Worm (Caenorhabditis elegans) whole organism, mixed stage, embryonic: ENCODE results near the gene nlp-43.

Experiments used
- M03D4.4 ChIP-seq: sonication (generic microtip); optimal IDR thresholded peaks from 2 replicates; lab custom pipeline; 2017; ENCODE audit warnings: mild to moderate bottlenecking, missing genetic modification characterization, missing compliant biosample characterization
- bed-3 ChIP-seq: fragments of 200-800 bp; sonication (Bioruptor generic); optimal IDR thresholded peaks from 3 replicates; lab custom pipeline; 2018; ENCODE audit warnings: mild to moderate bottlenecking, missing genetic modification characterization, moderate library complexity, missing compliant biosample characterization
- blmp-1 ChIP-seq: fragments of 150-350 bp; optimal IDR thresholded peaks from 2 replicates; lab custom pipeline; 2014; ENCODE audit warnings: missing biosample characterization, missing genetic modification characterization
- ceh-39 ChIP-seq: fragments of 150-350 bp; optimal IDR thresholded peaks from 2 replicates; lab custom pipeline; 2014; ENCODE audit warnings: missing biosample characterization, missing genetic modification characterization
- ceh-43 ChIP-seq: fragments of 200-800 bp; sonication (Bioruptor generic); optimal IDR thresholded peaks from 2 replicates; lab custom pipeline; 2018; ENCODE audit warnings: mild to moderate bottlenecking, missing genetic modification characterization, moderate library complexity, missing compliant biosample characterization
- ceh-83 ChIP-seq: fragments of 200-800 bp; sonication (Bioruptor generic); optimal IDR thresholded peaks from 2 replicates; lab custom pipeline; 2018; ENCODE audit warnings: mild to moderate bottlenecking, missing genetic modification characterization, missing compliant biosample characterization
- ces-1 ChIP-seq: fragments of 150-350 bp; optimal IDR thresholded peaks from 2 replicates; lab custom pipeline; 2014; ENCODE audit warnings: missing biosample characterization, missing genetic modification reagents, missing genetic modification characterization
- cnd-1 ChIP-seq: fragments of 200-800 bp; sonication (Bioruptor generic); optimal IDR thresholded peaks from 2 replicates; lab custom pipeline; 2018; ENCODE audit warnings: mild to moderate bottlenecking, missing genetic modification characterization, missing compliant biosample characterization
- drap-1 ChIP-seq: fragments of 200-800 bp; sonication (Bioruptor generic); optimal IDR thresholded peaks from 3 replicates; lab custom pipeline; 2018; ENCODE audit warnings: mild to moderate bottlenecking, missing genetic modification characterization, missing compliant biosample characterization
- elt-1 ChIP-seq: sonication (generic microtip); optimal IDR thresholded peaks from 2 replicates; lab custom pipeline; 2017; ENCODE audit warnings: missing genetic modification characterization, mild to moderate bottlenecking, missing compliant biosample characterization, antibody characterized with exemption, moderate library complexity, borderline replicate concordance; ENCODE audit not compliant: insufficient read depth
- elt-3 ChIP-seq: fragments of 150-350 bp; optimal IDR thresholded peaks from 2 replicates; lab custom pipeline; 2014; ENCODE audit warnings: missing biosample characterization, missing genetic modification characterization
- flh-1 ChIP-seq: fragments of 200-800 bp; sonication (Bioruptor generic); optimal IDR thresholded peaks from 2 replicates; lab custom pipeline; 2018; ENCODE audit warnings: mild to moderate bottlenecking, missing genetic modification characterization, moderate library complexity, missing compliant biosample characterization
- ham-2 ChIP-seq: fragments of 200-800 bp; sonication (Bioruptor generic); optimal IDR thresholded peaks from 2 replicates; lab custom pipeline; 2018; ENCODE audit warnings: mild to moderate bottlenecking, missing genetic modification characterization, missing compliant biosample characterization
- hlh-1 ChIP-seq: fragments of 150-350 bp; optimal IDR thresholded peaks from 2 replicates; lab custom pipeline; 2014; ENCODE audit warnings: missing biosample characterization, missing genetic modification reagents, missing genetic modification characterization
- lin-32 ChIP-seq: fragments of 200-800 bp; sonication (Bioruptor generic); optimal IDR thresholded peaks from 2 replicates; lab custom pipeline; 2018; ENCODE audit warnings: mild to moderate bottlenecking, missing genetic modification characterization, missing compliant biosample characterization
- lsy-2 ChIP-seq: fragments of 150-350 bp; optimal IDR thresholded peaks from 2 replicates; lab custom pipeline; 2014; ENCODE audit warnings: missing biosample characterization, missing genetic modification characterization
- mab-5 ChIP-seq: fragments of 150-350 bp; optimal IDR thresholded peaks from 2 replicates; lab custom pipeline; 2014; ENCODE audit warnings: missing biosample characterization, missing genetic modification characterization
- mep-1 ChIP-seq: fragments of 150-350 bp; optimal IDR thresholded peaks from 2 replicates; lab custom pipeline; 2017; ENCODE audit warnings: missing biosample characterization, missing genetic modification reagents, missing genetic modification characterization, inconsistent platforms
- mls-2 ChIP-seq: sonication (generic microtip); optimal IDR thresholded peaks from 2 replicates; lab custom pipeline; 2016; ENCODE audit warnings: mild to moderate bottlenecking, missing genetic modification characterization, moderate library complexity, missing compliant biosample characterization
- nhr-12 ChIP-seq: fragments of 150-350 bp; optimal IDR thresholded peaks from 2 replicates; lab custom pipeline; 2014; ENCODE audit warnings: missing biosample characterization, missing genetic modification characterization
- nhr-2 ChIP-seq: fragments of 150-350 bp; optimal IDR thresholded peaks from 2 replicates; lab custom pipeline; 2014; ENCODE audit warnings: missing biosample characterization, missing genetic modification characterization
- nhr-237 ChIP-seq: fragments of 150-350 bp; optimal IDR thresholded peaks from 2 replicates; lab custom pipeline; 2014; ENCODE audit warnings: missing biosample characterization, missing genetic modification characterization
- nhr-28 ChIP-seq: fragments of 150-350 bp; optimal IDR thresholded peaks from 2 replicates; lab custom pipeline; 2014; ENCODE audit warnings: missing biosample characterization, missing genetic modification characterization
- nhr-76 ChIP-seq: sonication (generic microtip); optimal IDR thresholded peaks from 2 replicates; lab custom pipeline; 2017; ENCODE audit warnings: missing biosample characterization, missing genetic modification characterization
- pha-4 ChIP-seq: fragments of 150-350 bp; optimal IDR thresholded peaks from 2 replicates; lab custom pipeline; 2018; ENCODE audit warnings: missing biosample characterization, missing genetic modification reagents, missing genetic modification characterization
- sem-2 ChIP-seq: fragments of 200-800 bp; sonication (Bioruptor generic); optimal IDR thresholded peaks from 2 replicates; lab custom pipeline; 2018; ENCODE audit warnings: mild to moderate bottlenecking, missing genetic modification characterization, missing compliant biosample characterization
- sptf-1 ChIP-seq: sonication (generic microtip); optimal IDR thresholded peaks from 2 replicates; lab custom pipeline; 2017; ENCODE audit warnings: mild to moderate bottlenecking, missing genetic modification characterization, moderate library complexity, missing compliant biosample characterization
- tbx-8 ChIP-seq: fragments of 200-800 bp; sonication (Bioruptor generic); optimal IDR thresholded peaks from 2 replicates; lab custom pipeline; 2018; ENCODE audit warnings: mild to moderate bottlenecking, missing genetic modification characterization, moderate library complexity, missing compliant biosample characterization
- unc-120 ChIP-seq: sonication (generic microtip); optimal IDR thresholded peaks from 2 replicates; lab custom pipeline; 2017; ENCODE audit warnings: missing genetic modification characterization, missing compliant biosample characterization; ENCODE audit not compliant: poor library complexity, severe bottlenecking
- unc-39 ChIP-seq: fragments of 150-350 bp; optimal IDR thresholded peaks from 2 replicates; lab custom pipeline; 2014; ENCODE audit warnings: missing biosample characterization, missing genetic modification characterization
- unc-62 ChIP-seq: fragments of 150-350 bp; optimal IDR thresholded peaks from 2 replicates; lab custom pipeline; 2014; ENCODE audit warnings: missing biosample characterization, missing genetic modification reagents, missing genetic modification characterization
- zip-8 ChIP-seq: fragments of 150-350 bp; optimal IDR thresholded peaks from 2 replicates; lab custom pipeline; 2014; ENCODE audit warnings: missing biosample characterization, missing genetic modification characterization
- ztf-11 ChIP-seq: fragments of 150-350 bp; optimal IDR thresholded peaks from 2 replicates; lab custom pipeline; 2014; ENCODE audit warnings: missing biosample characterization, missing genetic modification characterization

The nlp-43 gene

DNA sequence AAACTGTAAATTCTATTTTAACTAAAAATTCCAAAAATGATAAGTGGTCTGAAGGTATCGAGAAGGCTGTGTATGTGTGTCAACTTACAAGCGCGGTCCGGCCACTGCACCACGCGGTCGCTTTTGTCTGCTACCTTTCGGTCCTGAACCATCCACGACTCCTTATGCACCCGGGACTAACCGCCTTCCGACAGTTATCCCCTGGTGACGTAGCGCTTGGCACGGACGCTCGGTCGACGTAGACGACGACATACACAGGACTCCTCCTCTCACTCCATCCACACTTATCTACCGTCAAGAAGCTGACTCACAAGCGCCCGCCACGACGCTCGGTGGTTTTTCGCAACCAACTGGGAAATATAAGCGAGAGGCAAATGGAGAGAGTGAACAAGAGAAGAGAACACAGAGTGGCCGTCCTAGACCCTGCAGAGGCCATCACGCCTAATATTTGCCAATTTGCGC, 10.8 kb upstream of the nlp-43 start:
- TF ChIP-seq mls-2 (tag; lab: Kevin White, UChicago) (peak; percentile 96), nhr-12 (peak; percentile 18), flh-1 (peak; percentile 72), unc-62 (GFP tag; lab: Kevin White, UChicago) (peak; percentile 44), drap-1 (GFP tag; lab: Kevin White, UChicago) (peak; percentile 91), mep-1 (tag; lab: Kevin White, UChicago) (peak; percentile 70), lsy-2 (tag; lab: Kevin White, UChicago) (peak; percentile 63), ceh-83 (GFP tag; lab: Kevin White, UChicago) (peak; percentile 91), cnd-1 (tag; lab: Kevin White, UChicago) (peak; percentile 89), lin-32 (GFP tag; lab: Kevin White, UChicago) (peak; percentile 77), pha-4 (tag; lab: Kevin White, UChicago) (peak; percentile 39), tbx-8 (GFP tag; lab: Kevin White, UChicago) (peak; percentile 66), bed-3 (GFP tag; lab: Kevin White, UChicago) (peak; percentile 81), ceh-43 (peak; percentile 90), nhr-237 (tag; lab: Kevin White, UChicago) (peak; percentile 64), nhr-2 (tag; lab: Kevin White, UChicago) (peak; percentile 78), ztf-11 (peak; percentile 70), unc-39 (tag; lab: Kevin White, UChicago) (peak; percentile 1), sptf-1 (peak; percentile 94), unc-120 (peak; percentile 84), elt-3 (tag; lab: Kevin White, UChicago) (peak; percentile 28), M03D4.4 (tag; lab: Kevin White, UChicago) (peak; percentile 91), ham-2 (GFP tag; lab: Kevin White, UChicago) (peak; percentile 93), sem-2 (GFP tag; lab: Kevin White, UChicago) (peak; percentile 82)

DNA sequence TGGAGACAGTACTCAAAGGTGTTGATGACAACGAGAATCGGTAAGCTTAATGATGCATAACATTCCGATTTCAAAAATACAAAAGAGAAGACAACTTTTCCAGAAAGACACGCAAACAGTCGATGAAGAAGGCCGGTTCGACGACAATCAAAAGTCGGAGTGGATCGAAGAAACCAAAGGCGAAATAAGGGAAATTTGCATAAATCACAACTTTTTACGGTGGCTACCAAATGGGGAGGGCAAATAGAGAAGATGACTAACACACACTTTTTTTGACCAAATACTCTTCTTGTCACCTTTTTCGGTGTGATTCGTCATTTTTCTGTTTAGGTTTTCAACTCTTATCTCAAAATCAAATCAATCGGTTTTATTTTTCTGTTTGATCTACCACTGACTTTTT, 6.1 kb upstream of the nlp-43 start, which contains the start of gene C45G9.6:
Gene C45G9.6, plus strand, starts transcription at position 301 of the 400 bp plus-strand sequence.
- TF ChIP-seq M03D4.4 (tag; lab: Kevin White, UChicago): no peak
- TF ChIP-seq blmp-1 (tag; lab: Kevin White, UChicago): no peak
- no peak for TF ChIP-seq sptf-1
- no peak for TF ChIP-seq ceh-83 (GFP tag; lab: Kevin White, UChicago)
- TF ChIP-seq tbx-8 (GFP tag; lab: Kevin White, UChicago): no peak
- TF ChIP-seq nhr-76 (tag; lab: Kevin White, UChicago): no peak
- no peak for TF ChIP-seq drap-1 (GFP tag; lab: Kevin White, UChicago)
- no peak for TF ChIP-seq mab-5 (tag; lab: Kevin White, UChicago)
- TF ChIP-seq ceh-39 (tag; lab: Kevin White, UChicago): no peak
- TF ChIP-seq unc-39 (tag; lab: Kevin White, UChicago): no peak
- TF ChIP-seq pha-4 (tag; lab: Kevin White, UChicago): no peak
- TF ChIP-seq ztf-11: no peak
- TF ChIP-seq nhr-237 (tag; lab: Kevin White, UChicago): no peak
- no peak for TF ChIP-seq mls-2 (tag; lab: Kevin White, UChicago)
- TF ChIP-seq zip-8 (tag; lab: Kevin White, UChicago): no peak
- no peak for TF ChIP-seq bed-3 (GFP tag; lab: Kevin White, UChicago)
- TF ChIP-seq ceh-43: no peak
- TF ChIP-seq hlh-1 (tag; lab: Kevin White, UChicago): no peak

DNA sequence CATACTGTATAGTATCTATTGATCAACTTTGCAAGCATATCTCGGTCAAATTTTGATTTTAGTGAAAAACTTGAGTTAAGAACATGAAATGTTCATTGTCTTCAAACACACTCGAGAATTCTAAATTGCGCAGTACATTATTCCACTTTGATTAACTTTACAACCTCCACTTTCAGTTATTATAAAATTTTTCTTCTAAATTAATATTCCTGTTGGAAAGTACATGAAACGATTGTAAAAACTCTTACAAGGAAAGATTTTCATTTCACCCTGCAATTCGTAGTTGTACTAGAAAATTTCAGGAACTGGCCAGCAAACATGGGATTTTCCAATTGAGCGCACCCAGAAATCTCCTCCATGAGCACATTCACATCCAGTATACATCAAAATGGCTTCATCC, 2.5 kb downstream of the nlp-43 start, which contains the start of gene C45G9.14:
Gene C45G9.14, plus strand, starts transcription at position 301 of the 400 bp plus-strand sequence.
- TF ChIP-seq sptf-1 (no peak), unc-62 (GFP tag; lab: Kevin White, UChicago) (no peak), ham-2 (GFP tag; lab: Kevin White, UChicago) (no peak), M03D4.4 (tag; lab: Kevin White, UChicago) (no peak), ces-1 (GFP tag; lab: Kevin White, UChicago) (no peak), zip-8 (tag; lab: Kevin White, UChicago) (no peak), sem-2 (GFP tag; lab: Kevin White, UChicago) (no peak), elt-1 (tag; lab: Kevin White, UChicago) (no peak), elt-3 (tag; lab: Kevin White, UChicago) (no peak), hlh-1 (tag; lab: Kevin White, UChicago) (no peak), nhr-2 (tag; lab: Kevin White, UChicago) (no peak), nhr-28 (tag; lab: Kevin White, UChicago) (no peak), unc-39 (tag; lab: Kevin White, UChicago) (no peak)
- TF ChIP-seq, all 35 proteins: peak for 0
